Fruit fly (Drosophila melanogaster): ENCODE data around the gene CG18081.

- no peak for TF ChIP-seq h (optimal IDR thresholded peaks at IDR 0.05)
- no peak for TF ChIP-seq Sin3A (optimal IDR thresholded peaks at IDR 0.05)
- no peak for TF ChIP-seq Myc (optimal IDR thresholded peaks at IDR 0.05)
These were observed 18.5 kb downstream of the CG18081 start, which contains the start of gene CkIIalpha-i1 for dm6 chr3L:15816714-15817113.
